Fruit fly (Drosophila melanogaster) whole organism, embryonic: ENCODE data around the gene CG4230.

Experiments
- Ada2b ChIP-seq: fragments of 200-800 bp; sonication (Bioruptor generic); IDR thresholded peaks from 2 replicates; pipeline ENCODE4 v1.3.6; 2022; ENCODE audit warnings: missing biosample characterization, missing genetic modification characterization
- CG12155 ChIP-seq: fragments of 200-800 bp; sonication (Bioruptor generic); optimal IDR thresholded peaks from 3 replicates; lab custom pipeline; 2016; ENCODE audit warnings: missing biosample characterization, missing genetic modification characterization
- CG17385 ChIP-seq: fragments of 200-800 bp; sonication (Bioruptor generic); optimal IDR thresholded peaks from 3 replicates; lab custom pipeline; 2018; ENCODE audit warnings: missing biosample characterization, mild to moderate bottlenecking, missing genetic modification characterization
- CG18619 ChIP-seq: fragments of 200-800 bp; sonication (Bioruptor generic); optimal IDR thresholded peaks from 3 replicates; lab custom pipeline; 2017; ENCODE audit warnings: missing biosample characterization, mild to moderate bottlenecking, missing genetic modification characterization
- CG2875 ChIP-seq: fragments of 200-800 bp; sonication (Bioruptor generic); optimal IDR thresholded peaks from 2 replicates; lab custom pipeline; 2017; ENCODE audit warnings: missing biosample characterization, mild to moderate bottlenecking, missing genetic modification characterization, missing genetic modification reagents
- CG31441 ChIP-seq: fragments of 200-800 bp; sonication (Bioruptor generic); IDR thresholded peaks from 2 replicates; pipeline ENCODE4 v1.3.6; 2022; ENCODE audit warnings: missing biosample characterization, missing genetic modification characterization
- CG3281 ChIP-seq: fragments of 200-800 bp; sonication (Bioruptor generic); optimal IDR thresholded peaks from 3 replicates; lab custom pipeline; 2017; ENCODE audit warnings: missing biosample characterization, mild to moderate bottlenecking, missing genetic modification characterization
- CG4404 ChIP-seq: fragments of 200-800 bp; sonication (Bioruptor generic); IDR thresholded peaks from 2 replicates; pipeline ENCODE4 v1.3.6; 2022; ENCODE audit warnings: missing biosample characterization, missing genetic modification characterization
- CG4730 ChIP-seq: fragments of 200-800 bp; sonication (Bioruptor generic); IDR thresholded peaks from 2 replicates; pipeline ENCODE4 v1.3.6; 2022; ENCODE audit warnings: missing biosample characterization, missing genetic modification characterization
- CG5245 ChIP-seq: fragments of 200-800 bp; sonication (Bioruptor generic); optimal IDR thresholded peaks from 3 replicates; lab custom pipeline; 2016; ENCODE audit warnings: missing biosample characterization, missing genetic modification characterization
- CG6175 ChIP-seq: fragments of 200-800 bp; sonication (Bioruptor generic); IDR thresholded peaks from 3 replicates; pipeline ENCODE4 v1.3.6; 2022; ENCODE audit warnings: missing biosample characterization, missing genetic modification characterization
- CG6791 ChIP-seq: fragments of 200-800 bp; sonication (Bioruptor generic); IDR thresholded peaks from 3 replicates; pipeline ENCODE4 v1.3.6; 2022; ENCODE audit warnings: missing biosample characterization, missing genetic modification characterization; ENCODE audit not compliant: partially characterized antibody
- CG6813 ChIP-seq: fragments of 200-800 bp; sonication (Bioruptor generic); optimal IDR thresholded peaks from 2 replicates; lab custom pipeline; 2017; ENCODE audit warnings: missing biosample characterization, missing genetic modification characterization, mild to moderate bottlenecking, moderate library complexity, missing genetic modification reagents
- CG6854 ChIP-seq: fragments of 200-800 bp; sonication (Bioruptor generic); optimal IDR thresholded peaks from 3 replicates; lab custom pipeline; 2017; ENCODE audit warnings: missing biosample characterization, mild to moderate bottlenecking, missing genetic modification characterization
- CG9797 ChIP-seq: fragments of 200-800 bp; sonication (Bioruptor generic); optimal IDR thresholded peaks from 3 replicates; lab custom pipeline; 2018; ENCODE audit warnings: missing biosample characterization, mild to moderate bottlenecking, missing genetic modification characterization
- CG9876 ChIP-seq: fragments of 200-800 bp; sonication (Bioruptor generic); optimal IDR thresholded peaks from 2 replicates; lab custom pipeline; 2016; ENCODE audit warnings: missing biosample characterization, missing genetic modification characterization
- CTCF ChIP-seq: fragments of 200-800 bp; sonication (Bioruptor generic); optimal IDR thresholded peaks from 2 replicates; lab custom pipeline; 2017; ENCODE audit warnings: missing biosample characterization, mild to moderate bottlenecking, missing genetic modification characterization, moderate library complexity
- Elba2 ChIP-seq: fragments of 200-800 bp; sonication (Bioruptor generic); optimal IDR thresholded peaks from 3 replicates; lab custom pipeline; 2016; ENCODE audit warnings: missing biosample characterization, missing genetic modification characterization
- HmgD ChIP-seq: fragments of 200-800 bp; sonication (Bioruptor generic); optimal IDR thresholded peaks from 3 replicates; lab custom pipeline; 2016; ENCODE audit warnings: missing biosample characterization, missing genetic modification characterization
- Hr78 ChIP-seq, 2 experiments: fragments of 200-800 bp in 1 of 2; fragments of >200 bp in 1 of 2; sonication (Bioruptor generic) in 1 of 2; optimal IDR thresholded peaks; 2 replicates each; lab custom pipeline; 2017 to 2019; ENCODE audit warnings: missing biosample characterization in 2 of 2, missing genetic modification characterization in 2 of 2, mild to moderate bottlenecking in 1 of 2, moderate library complexity in 1 of 2
- MTF-1 ChIP-seq: fragments of 200-800 bp; sonication (Bioruptor generic); optimal IDR thresholded peaks from 2 replicates; lab custom pipeline; 2018; ENCODE audit warnings: missing biosample characterization, mild to moderate bottlenecking, missing genetic modification characterization, borderline replicate concordance
- Mes4 ChIP-seq: fragments of 200-800 bp; sonication (Bioruptor generic); optimal IDR thresholded peaks from 2 replicates; lab custom pipeline; 2016; ENCODE audit warnings: missing biosample characterization, missing genetic modification characterization
- Neu2 ChIP-seq: fragments of 200-800 bp; sonication (Bioruptor generic); optimal IDR thresholded peaks from 3 replicates; lab custom pipeline; 2016; ENCODE audit warnings: missing biosample characterization, missing genetic modification characterization, borderline replicate concordance
- Side ChIP-seq: fragments of 200-800 bp; sonication (Bioruptor generic); optimal IDR thresholded peaks from 2 replicates; lab custom pipeline; 2016; ENCODE audit warnings: missing biosample characterization, missing genetic modification characterization
- Stat92E ChIP-seq, 3 experiments: fragments of >200 bp in 2 of 3; fragments of 200-800 bp in 1 of 3; sonication (Bioruptor generic) in 1 of 3; optimal IDR thresholded peaks; 2 replicates each; lab custom pipeline; 2017 to 2019; ENCODE audit warnings: missing biosample characterization in 3 of 3, missing genetic modification characterization in 3 of 3, mild to moderate bottlenecking in 1 of 3, moderate library complexity in 1 of 3
- Tbp ChIP-seq: fragments of >200 bp; optimal IDR thresholded peaks from 2 replicates; lab custom pipeline; 2018; ENCODE audit warnings: missing biosample characterization, missing genetic modification characterization
- bab2 ChIP-seq: fragments of 200-800 bp; sonication (Bioruptor generic); optimal IDR thresholded peaks from 2 replicates; lab custom pipeline; 2016; ENCODE audit warnings: missing biosample characterization, missing genetic modification characterization
- cato ChIP-seq: fragments of 200-800 bp; sonication (Bioruptor generic); optimal IDR thresholded peaks from 2 replicates; lab custom pipeline; 2016; ENCODE audit warnings: missing biosample characterization, missing genetic modification characterization, borderline replicate concordance
- crol ChIP-seq: fragments of 200-800 bp; sonication (Bioruptor generic); IDR thresholded peaks from 2 replicates; pipeline ENCODE4 v1.3.6; 2022; ENCODE audit warnings: missing biosample characterization, missing genetic modification characterization
- dmrt11E ChIP-seq: fragments of 200-800 bp; sonication (Bioruptor generic); optimal IDR thresholded peaks from 3 replicates; lab custom pipeline; 2018; ENCODE audit warnings: missing biosample characterization, mild to moderate bottlenecking, missing genetic modification characterization, moderate library complexity
- dysf ChIP-seq: fragments of 200-800 bp; sonication (Bioruptor generic); IDR thresholded peaks from 3 replicates; pipeline ENCODE4 v1.3.6; 2022; ENCODE audit warnings: missing biosample characterization, missing genetic modification characterization
- gcm ChIP-seq: fragments of 200-800 bp; sonication (Bioruptor generic); optimal IDR thresholded peaks from 2 replicates; lab custom pipeline; 2019; ENCODE audit warnings: missing biosample characterization, mild to moderate bottlenecking, missing genetic modification characterization, moderate library complexity
- gfzf ChIP-seq: fragments of 200-800 bp; sonication (Bioruptor generic); optimal IDR thresholded peaks from 2 replicates; lab custom pipeline; 2016; ENCODE audit warnings: missing biosample characterization, mild to moderate bottlenecking, missing genetic modification characterization, moderate library complexity
- grn ChIP-seq: fragments of 200-800 bp; sonication (Bioruptor generic); optimal IDR thresholded peaks from 3 replicates; lab custom pipeline; 2017; ENCODE audit warnings: missing biosample characterization, missing genetic modification characterization
- jigr1 ChIP-seq: fragments of 200-800 bp; sonication (Bioruptor generic); IDR thresholded peaks from 3 replicates; pipeline ENCODE4 v1.3.6; 2022; ENCODE audit warnings: missing biosample characterization, missing genetic modification characterization
- luna ChIP-seq: fragments of 200-800 bp; sonication (Bioruptor generic); optimal IDR thresholded peaks from 2 replicates; lab custom pipeline; 2016; ENCODE audit warnings: missing biosample characterization, missing genetic modification characterization
- nerfin-1 ChIP-seq: fragments of 200-800 bp; sonication (Bioruptor generic); optimal IDR thresholded peaks from 3 replicates; lab custom pipeline; 2019; ENCODE audit warnings: missing biosample characterization, mild to moderate bottlenecking, missing genetic modification characterization, moderate library complexity
- nmo ChIP-seq: fragments of 200-800 bp; sonication (Bioruptor generic); optimal IDR thresholded peaks from 2 replicates; lab custom pipeline; 2018; ENCODE audit warnings: missing biosample characterization, mild to moderate bottlenecking, missing genetic modification characterization, moderate library complexity
- odd ChIP-seq: fragments of 200-800 bp; sonication (Bioruptor generic); optimal IDR thresholded peaks from 2 replicates; lab custom pipeline; 2017; ENCODE audit warnings: missing biosample characterization, mild to moderate bottlenecking, missing genetic modification characterization
- p53 ChIP-seq: fragments of 200-800 bp; sonication (Bioruptor generic); optimal IDR thresholded peaks from 2 replicates; lab custom pipeline; 2016; ENCODE audit warnings: missing biosample characterization, missing genetic modification characterization
- pho ChIP-seq: fragments of 200-800 bp; sonication (Bioruptor generic); optimal IDR thresholded peaks from 2 replicates; lab custom pipeline; 2016; ENCODE audit warnings: missing biosample characterization, missing genetic modification characterization
- prd ChIP-seq, 3 experiments: fragments of >200 bp in 2 of 3; fragments of 200-800 bp in 1 of 3; sonication (Bioruptor generic) in 1 of 3; optimal IDR thresholded peaks in 2 of 3; IDR thresholded peaks in 1 of 3; 2 replicates in 2 of 3; 3 replicates in 1 of 3; pipeline versions ENCODE4 v1.3.6 to Lab custom; 2017 to 2022; ENCODE audit warnings: missing biosample characterization in 1 of 3, missing genetic modification characterization in 1 of 3
- pros ChIP-seq: fragments of 200-800 bp; sonication (Bioruptor generic); optimal IDR thresholded peaks from 3 replicates; lab custom pipeline; 2019; ENCODE audit warnings: missing biosample characterization, mild to moderate bottlenecking, missing genetic modification characterization, moderate library complexity
- repo ChIP-seq: fragments of 200-800 bp; sonication (Bioruptor generic); optimal IDR thresholded peaks from 2 replicates; lab custom pipeline; 2016; ENCODE audit warnings: missing biosample characterization, missing genetic modification characterization
- tap ChIP-seq: fragments of 200-800 bp; optimal IDR thresholded peaks from 3 replicates; lab custom pipeline; 2019; ENCODE audit warnings: missing biosample characterization, mild to moderate bottlenecking, missing genetic modification characterization, moderate library complexity
- tup ChIP-seq: fragments of 200-800 bp; sonication (Bioruptor generic); optimal IDR thresholded peaks from 2 replicates; lab custom pipeline; 2016; ENCODE audit warnings: missing biosample characterization, mild to moderate bottlenecking, missing genetic modification characterization, moderate library complexity
- unpg ChIP-seq: fragments of 200-800 bp; sonication (Bioruptor generic); optimal IDR thresholded peaks from 3 replicates; lab custom pipeline; 2018; ENCODE audit warnings: missing biosample characterization, mild to moderate bottlenecking, missing genetic modification characterization, moderate library complexity
- usp ChIP-seq: fragments of >200 bp; optimal IDR thresholded peaks from 2 replicates; lab custom pipeline; 2017; ENCODE audit warnings: missing biosample characterization, missing genetic modification characterization
- vfl ChIP-seq: fragments of 200-800 bp; sonication (Bioruptor generic); optimal IDR thresholded peaks from 2 replicates; lab custom pipeline; 2016; ENCODE audit warnings: missing biosample characterization, missing genetic modification characterization
- yki ChIP-seq: fragments of >200 bp; optimal IDR thresholded peaks from 3 replicates; lab custom pipeline; 2018

CG4230 gene

dm6 chr2L:5052367-5052914 is 43.6 kb upstream of the CG4230 start, which contains the start of gene senju (continued):
- peak; percentile 91 for TF ChIP-seq bab2 (GFP tag; lab: Kevin White, UChicago)
- peak; percentile 69 for TF ChIP-seq p53 (GFP tag; lab: Kevin White, UChicago)
- peak; percentile 41 for TF ChIP-seq gcm (GFP tag; lab: Kevin White, UChicago)
- TF ChIP-seq CG5245 (GFP tag; lab: Kevin White, UChicago), result peak; percentile 80
- peak; percentile 79 for TF ChIP-seq odd (GFP tag; lab: Kevin White, UChicago)
- TF ChIP-seq CG4730, result peak; percentile 57
- TF ChIP-seq Side (GFP tag; lab: Kevin White, UChicago), result peak; percentile 91
- peak; percentile 83 for TF ChIP-seq CG17385 (GFP tag; lab: Kevin White, UChicago)
- no peak for TF ChIP-seq prd (optimal IDR thresholded peaks at IDR 0.05; lab: Kevin White, UChicago)
- TF ChIP-seq prd (GFP tag; IDR thresholded peaks at IDR 0.05; lab: Robert Waterston, UW), result peak; percentile 84
- TF ChIP-seq CG18619 (GFP tag; lab: Kevin White, UChicago), result peak; percentile 87
- TF ChIP-seq CG6813 (GFP tag; lab: Kevin White, UChicago), result peak; percentile 79
- peak; percentile 80 for TF ChIP-seq CG2875
- peak; percentile 44 for TF ChIP-seq gfzf (GFP tag; lab: Kevin White, UChicago)
- TF ChIP-seq vfl (GFP tag; lab: Kevin White, UChicago), result peak; percentile 82
- TF ChIP-seq nerfin-1 (tag; lab: Kevin White, UChicago), result peak; percentile 71
- TF ChIP-seq Mes4 (GFP tag; lab: Kevin White, UChicago), result peak; percentile 70
- peak; percentile 87 for TF ChIP-seq HmgD
- peak; percentile 81 for TF ChIP-seq CG31441
- TF ChIP-seq CTCF (GFP tag; lab: Kevin White, UChicago), result peak; percentile 55
- TF ChIP-seq CG3281 (GFP tag; lab: Kevin White, UChicago), result peak; percentile 78
- no peak for TF ChIP-seq yki
- no peak for TF ChIP-seq Neu2
- TF ChIP-seq unpg (GFP tag; lab: Kevin White, UChicago), result peak; percentile 80
- TF ChIP-seq repo (GFP tag; lab: Kevin White, UChicago), result peak; percentile 85
- TF ChIP-seq grn (GFP tag; lab: Kevin White, UChicago), result peak; percentile 48
- TF ChIP-seq MTF-1 (GFP tag; lab: Kevin White, UChicago), result peak; percentile 59
- peak; percentile 28; the same call in 1 of the 2 replicates for TF ChIP-seq crol (GFP tag; lab: Robert Waterston, UW)
- TF ChIP-seq CG6175 (GFP tag; lab: Robert Waterston, UW), result peak; percentile 52; the same call in 2 of the 3 replicates
- peak in 1 of 2 experiments; percentile 59 for TF ChIP-seq Hr78 (GFP tag; optimal IDR thresholded peaks at IDR 0.05; lab: Kevin White, UChicago)
- no peak for TF ChIP-seq usp (GFP tag; lab: Kevin White, UChicago)
- TF ChIP-seq Stat92E (GFP tag; optimal IDR thresholded peaks at IDR 0.05; lab: Kevin White, UChicago), result peak in 1 of 3 experiments; percentile 8
- TF ChIP-seq jigr1 (GFP tag; lab: Robert Waterston, UW), result peak; percentile 47; the same call in 1 of the 3 replicates
- TF ChIP-seq dysf, result peak; percentile 89
- peak; percentile 65 for TF ChIP-seq nmo (GFP tag; lab: Kevin White, UChicago)
- TF ChIP-seq tup (GFP tag; lab: Kevin White, UChicago), result no peak
- peak; percentile 58 for TF ChIP-seq cato (GFP tag; lab: Kevin White, UChicago)
- peak; percentile 86 for TF ChIP-seq pho
- peak; percentile 75 for TF ChIP-seq CG6854 (GFP tag; lab: Kevin White, UChicago)
- TF ChIP-seq CG12155 (GFP tag; lab: Kevin White, UChicago), result peak; percentile 85
- peak; percentile 54 for TF ChIP-seq CG6791 (GFP tag; lab: Robert Waterston, UW)
- TF ChIP-seq Tbp (GFP tag; lab: Kevin White, UChicago), result no peak
- TF ChIP-seq dmrt11E, result peak; percentile 69
- peak; percentile 81 for TF ChIP-seq Ada2b (GFP tag; lab: Robert Waterston, UW)
- TF ChIP-seq pros (GFP tag; lab: Kevin White, UChicago), result peak; percentile 20
- peak; percentile 50 for TF ChIP-seq tap
- no peak for TF ChIP-seq Elba2 (GFP tag; lab: Kevin White, UChicago)
- TF ChIP-seq CG4404 (GFP tag; lab: Robert Waterston, UW), result peak; percentile 52
- peak; percentile 61 for TF ChIP-seq CG9797 (GFP tag; lab: Kevin White, UChicago)
- peak; percentile 46 for TF ChIP-seq luna (GFP tag; lab: Kevin White, UChicago)
- TF ChIP-seq CG9876, result peak; percentile 66
